Fruit fly (Drosophila melanogaster): ENCODE results near the gene CG10565.
A peak's percentile ranks its signal among the peaks of the same experiment; 100 is the strongest.

Gene CG10565

DNA sequence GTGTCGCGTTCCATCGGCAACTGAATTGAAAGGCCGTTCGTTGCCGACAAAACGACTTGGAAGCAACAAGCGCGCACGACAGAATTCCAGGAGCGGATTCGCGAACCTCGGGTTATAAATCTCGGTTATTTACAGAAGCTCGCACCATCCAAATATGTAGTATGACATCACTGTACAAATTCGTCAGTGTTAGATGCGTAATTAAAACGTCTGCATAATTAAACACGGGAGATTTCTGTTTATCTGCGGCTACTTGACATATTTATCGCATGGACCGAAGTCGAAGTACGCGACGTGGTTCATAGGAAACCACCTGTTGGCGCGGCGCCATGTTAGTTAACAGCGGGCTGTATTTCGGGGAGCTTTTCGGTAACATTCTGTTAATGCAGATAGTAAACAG, 35.8 kb upstream of the CG10565 start, which contains the start of gene Ac78C (continued):
- no peak for TF ChIP-seq Dfd (GFP tag; optimal IDR thresholded peaks at IDR 0.05)
- peak; percentile 92 for TF ChIP-seq eyg (GFP tag; optimal IDR thresholded peaks at IDR 0.05)
- TF ChIP-seq tgo (GFP tag; IDR thresholded peaks at IDR 0.05), result peak; percentile 84
- peak; percentile 77 for TF ChIP-seq Oli (tag; optimal IDR thresholded peaks at IDR 0.05)
- TF ChIP-seq D (optimal IDR thresholded peaks at IDR 0.05), result no peak
- TF ChIP-seq D (GFP tag; optimal IDR thresholded peaks at IDR 0.05), result peak; percentile 33
- no peak for TF ChIP-seq CG15073 (GFP tag; optimal IDR thresholded peaks at IDR 0.05)
- no peak for TF ChIP-seq CG8924 (tag; optimal IDR thresholded peaks at IDR 0.05)
- TF ChIP-seq Myb (GFP tag; optimal IDR thresholded peaks at IDR 0.05), result peak; percentile 79
- TF ChIP-seq Xrp1 (GFP tag; IDR thresholded peaks at IDR 0.05), result peak; percentile 83
- TF ChIP-seq Pdp1 (GFP tag; optimal IDR thresholded peaks at IDR 0.05), result peak; percentile 87
- TF ChIP-seq CG4404 (GFP tag; IDR thresholded peaks at IDR 0.05), result peak; percentile 67; the same call in 1 of the 2 replicates
- peak; percentile 100 for TF ChIP-seq Med (GFP tag)
- TF ChIP-seq sna (GFP tag; IDR thresholded peaks at IDR 0.05; ENCODE audit: partially characterized antibody), result no peak
- peak; percentile 87 for TF ChIP-seq seq (GFP tag; IDR thresholded peaks at IDR 0.05)
- peak; percentile 63 for TF ChIP-seq ssp (GFP tag; IDR thresholded peaks at IDR 0.05)
- TF ChIP-seq MESR4 (GFP tag; optimal IDR thresholded peaks at IDR 0.05), result peak; percentile 14
- peak; percentile 95 for TF ChIP-seq Antp (GFP tag; optimal IDR thresholded peaks at IDR 0.05)
- TF ChIP-seq CG7372 (GFP tag; IDR thresholded peaks at IDR 0.05), result peak; percentile 83
- peak; percentile 91 for TF ChIP-seq vfl (GFP tag; optimal IDR thresholded peaks at IDR 0.05)
- TF ChIP-seq Asciz (GFP tag; optimal IDR thresholded peaks at IDR 0.05), result peak; percentile 68
- peak; percentile 79 for TF ChIP-seq disco-r (GFP tag; optimal IDR thresholded peaks at IDR 0.05)
- TF ChIP-seq fru (optimal IDR thresholded peaks at IDR 0.05), result no peak
- TF ChIP-seq CG1647 (GFP tag; optimal IDR thresholded peaks at IDR 0.05), result peak; percentile 83
- peak; percentile 72 for TF ChIP-seq CG2889 (GFP tag; IDR thresholded peaks at IDR 0.05)
- TF ChIP-seq CG34422 (GFP tag; IDR thresholded peaks at IDR 0.05), result peak; percentile 89
- peak; percentile 75 for TF ChIP-seq CG10654 (GFP tag; optimal IDR thresholded peaks at IDR 0.05)
- TF ChIP-seq caup (GFP tag; optimal IDR thresholded peaks at IDR 0.05; ENCODE audit: severe bottlenecking), result peak; percentile 94
- TF ChIP-seq ken (GFP tag; IDR thresholded peaks at IDR 0.05), result peak; percentile 83
- TF ChIP-seq CG33213 (GFP tag; optimal IDR thresholded peaks at IDR 0.05), result peak; percentile 82
- peak; percentile 96 for TF ChIP-seq CG13296 (GFP tag; optimal IDR thresholded peaks at IDR 0.05)
- peak; percentile 79 for TF ChIP-seq E2f1 (GFP tag; IDR thresholded peaks at IDR 0.05)
- TF ChIP-seq CG17359 (tag; optimal IDR thresholded peaks at IDR 0.05), result peak; percentile 88
- no peak for TF ChIP-seq CG12391 (tag; optimal IDR thresholded peaks at IDR 0.05)
- TF ChIP-seq pan (optimal IDR thresholded peaks at IDR 0.05), result no peak
- peak in 1 of 2 experiments; percentile 91 for TF ChIP-seq pan (GFP tag; optimal IDR thresholded peaks at IDR 0.05 in 1 of 2, IDR thresholded peaks at IDR 0.05 in 1 of 2)
- TF ChIP-seq dan (GFP tag; IDR thresholded peaks at IDR 0.05), result no peak
- peak; percentile 87 for TF ChIP-seq ci (GFP tag; IDR thresholded peaks at IDR 0.05)
- peak; percentile 77 for TF ChIP-seq fu2 (GFP tag; optimal IDR thresholded peaks at IDR 0.05)
- peak; percentile 84 for TF ChIP-seq CG17568 (GFP tag; optimal IDR thresholded peaks at IDR 0.05)
- TF ChIP-seq CG4707 (GFP tag; optimal IDR thresholded peaks at IDR 0.05), result no peak
- no peak for TF ChIP-seq gcm (GFP tag; optimal IDR thresholded peaks at IDR 0.05)
- TF ChIP-seq CrebB (tag; optimal IDR thresholded peaks at IDR 0.05), result peak; percentile 93
- TF ChIP-seq wor (GFP tag; IDR thresholded peaks at IDR 0.05), result peak; percentile 49; the same call in 1 of the 2 replicates
- TF ChIP-seq odd (GFP tag; optimal IDR thresholded peaks at IDR 0.05), result peak; percentile 73
- peak; percentile 64 for TF ChIP-seq tup (GFP tag; optimal IDR thresholded peaks at IDR 0.05)
- TF ChIP-seq CG12744 (GFP tag; optimal IDR thresholded peaks at IDR 0.05), result peak; percentile 90
- TF ChIP-seq CG10462 (GFP tag; optimal IDR thresholded peaks at IDR 0.05), result peak; percentile 64
- TF ChIP-seq CG11247 (GFP tag; IDR thresholded peaks at IDR 0.05), result peak; percentile 86
- TF ChIP-seq CG3726 (GFP tag; IDR thresholded peaks at IDR 0.05), result 0 out of 3 replicates have a peak, but pooled peaks have one; percentile 60
- peak; percentile 49 for TF ChIP-seq CG15696 (tag; optimal IDR thresholded peaks at IDR 0.05)
- peak; percentile 75; the same call in 2 of the 3 replicates for TF ChIP-seq ase (GFP tag; IDR thresholded peaks at IDR 0.05)

All from whole organism, embryonic.